Worm (Caenorhabditis elegans): ENCODE measurements around the gene C53D6.10.

Gene C53D6.10

DNA sequence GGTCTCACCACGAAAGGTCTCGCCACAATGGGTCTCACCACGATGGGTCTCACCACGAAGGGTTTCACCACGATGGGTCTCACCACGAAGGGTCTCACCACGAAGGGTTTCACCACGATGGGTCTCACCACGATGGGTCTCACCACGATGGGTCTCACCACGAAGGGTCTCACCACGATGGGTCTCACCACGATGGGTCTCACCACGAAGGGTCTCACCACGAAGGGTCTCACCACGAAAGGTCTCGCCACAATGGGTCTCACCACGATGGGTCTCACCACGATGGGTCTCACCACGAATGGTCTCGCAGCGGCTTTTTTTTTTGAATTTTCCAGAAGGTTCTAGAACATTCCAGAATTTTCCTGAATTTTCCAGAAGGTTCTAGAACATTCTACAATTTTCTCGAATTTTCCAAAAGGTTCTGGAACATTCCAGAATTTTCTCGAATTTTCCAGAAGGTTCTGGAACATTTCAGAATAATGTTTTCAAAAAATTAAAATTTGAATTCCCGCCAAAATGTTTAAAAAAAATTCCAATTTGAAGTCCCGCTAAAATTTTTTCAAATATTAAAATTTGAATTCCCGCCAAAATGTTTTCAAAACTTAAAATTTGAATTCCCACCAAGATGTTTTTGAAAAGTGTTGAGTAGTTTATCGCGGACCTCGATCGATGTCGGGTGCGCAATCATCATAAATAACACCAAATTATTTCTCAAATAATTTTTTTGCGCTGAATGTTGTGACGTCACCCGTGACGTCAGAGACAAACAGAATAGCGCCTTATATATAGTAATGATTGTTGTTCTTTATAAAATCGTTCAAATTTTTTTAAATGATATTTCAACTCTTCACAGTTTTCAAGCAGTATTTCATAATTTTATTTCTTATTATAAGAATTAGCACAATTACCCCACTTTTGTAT lies 33.3 kb upstream of the C53D6.10 start:
- 0 out of 2 replicates have a peak, but pooled peaks have one; percentile 8 for TF ChIP-seq pes-1 (GFP tag; IDR thresholded peaks at IDR 0.05)

DNA sequence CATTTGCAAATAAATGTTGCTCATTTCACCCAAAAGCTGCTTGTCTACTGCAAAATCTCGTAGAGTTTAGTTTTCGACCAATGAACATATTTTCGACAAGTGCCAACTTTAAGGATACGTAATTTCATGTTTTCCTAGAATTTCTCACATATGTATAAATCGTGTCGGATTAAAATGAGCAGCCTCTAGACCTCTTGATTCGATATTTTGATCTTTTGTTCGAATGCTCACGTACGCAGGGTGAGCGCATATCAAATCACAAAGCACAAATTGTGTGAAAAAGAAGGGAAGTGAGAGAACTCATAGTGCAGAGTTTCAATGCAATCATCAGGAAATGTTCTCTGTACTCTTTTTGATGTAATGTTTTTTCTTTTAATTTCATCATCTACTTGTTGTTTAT lies 29.3 kb upstream of the C53D6.10 start:
- TF ChIP-seq ets-7 (tag; optimal IDR thresholded peaks at IDR 0.05) (no peak), ceh-36 (tag; optimal IDR thresholded peaks at IDR 0.05) (no peak), B0310.2 (tag; optimal IDR thresholded peaks at IDR 0.05) (no peak), hmbx-1 (tag; optimal IDR thresholded peaks at IDR 0.05) (no peak), tbx-37 (GFP tag; conservative IDR thresholded peaks at IDR 0.05) (no peak), hnd-1 (tag; optimal IDR thresholded peaks at IDR 0.05) (no peak), aly-1 (tag; optimal IDR thresholded peaks at IDR 0.05) (no peak), tbx-11 (GFP tag; IDR thresholded peaks at IDR 0.05) (no peak), ama-1 (optimal IDR thresholded peaks at IDR 0.05) (no peak), pes-1 (GFP tag; IDR thresholded peaks at IDR 0.05) (no peak), tra-4 (tag; optimal IDR thresholded peaks at IDR 0.05) (no peak), F13C5.2 (tag; optimal IDR thresholded peaks at IDR 0.05) (no peak), hmg-4 (GFP tag; optimal IDR thresholded peaks at IDR 0.05) (no peak), sea-1 (GFP tag; conservative IDR thresholded peaks at IDR 0.05) (no peak), flt-1 (GFP tag; IDR thresholded peaks at IDR 0.05) (no peak), scrt-1 (GFP tag; IDR thresholded peaks at IDR 0.05) (no peak), ceh-13 (GFP tag; optimal IDR thresholded peaks at IDR 0.05) (no peak)

- TF ChIP-seq ceh-13 (GFP tag; optimal IDR thresholded peaks at IDR 0.05) = no peak
Observed at ce11 chrIV:9053403-9053802, 19.2 kb upstream of the C53D6.10 start.

ce11 chrIV:9051510-9052175 lies 17.4 kb upstream of the C53D6.10 start:
- TF ChIP-seq flt-1 (GFP tag; IDR thresholded peaks at IDR 0.05) = no peak

- TF ChIP-seq flt-1 (GFP tag; IDR thresholded peaks at IDR 0.05) (no peak), ama-1 (optimal IDR thresholded peaks at IDR 0.05) (no peak), scrt-1 (GFP tag; IDR thresholded peaks at IDR 0.05) (no peak), pes-1 (GFP tag; IDR thresholded peaks at IDR 0.05) (no peak), hmg-4 (GFP tag; optimal IDR thresholded peaks at IDR 0.05) (no peak), hmbx-1 (tag; optimal IDR thresholded peaks at IDR 0.05) (no peak), tbx-37 (GFP tag; conservative IDR thresholded peaks at IDR 0.05) (no peak), B0310.2 (tag; optimal IDR thresholded peaks at IDR 0.05) (no peak), hnd-1 (tag; optimal IDR thresholded peaks at IDR 0.05) (no peak), F13C5.2 (tag; optimal IDR thresholded peaks at IDR 0.05) (no peak), tra-4 (tag; optimal IDR thresholded peaks at IDR 0.05) (no peak), sea-1 (GFP tag; conservative IDR thresholded peaks at IDR 0.05) (no peak), ets-7 (tag; optimal IDR thresholded peaks at IDR 0.05) (no peak), ceh-36 (tag; optimal IDR thresholded peaks at IDR 0.05) (no peak), aly-1 (tag; optimal IDR thresholded peaks at IDR 0.05) (no peak)
Observed at ce11 chrIV:9051036-9051435, 16.8 kb upstream of the C53D6.10 start.

DNA sequence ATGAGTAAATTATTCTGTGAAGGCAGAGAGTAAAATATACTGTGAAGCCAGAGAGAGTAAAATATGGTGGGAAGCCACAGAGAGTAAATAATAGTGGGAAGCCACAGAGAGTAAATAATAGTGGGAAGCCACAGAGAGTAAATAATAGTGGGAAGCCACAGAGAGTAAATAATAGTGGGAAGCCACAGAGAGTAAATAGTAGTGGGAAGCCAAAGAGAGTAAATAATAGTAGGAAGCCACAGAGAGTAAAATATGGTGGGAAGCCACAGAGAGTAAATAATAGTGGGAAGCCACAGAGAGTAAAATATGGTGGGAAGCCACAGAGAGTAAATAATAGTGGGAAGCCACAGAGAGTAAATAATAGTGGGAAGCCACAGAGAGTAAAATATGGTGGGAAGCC lies 13.9 kb upstream of the C53D6.10 start:
- TF ChIP-seq hmbx-1 (tag; optimal IDR thresholded peaks at IDR 0.05) (peak; percentile 5), ets-7 (tag; optimal IDR thresholded peaks at IDR 0.05) (peak; percentile 45)

DNA sequence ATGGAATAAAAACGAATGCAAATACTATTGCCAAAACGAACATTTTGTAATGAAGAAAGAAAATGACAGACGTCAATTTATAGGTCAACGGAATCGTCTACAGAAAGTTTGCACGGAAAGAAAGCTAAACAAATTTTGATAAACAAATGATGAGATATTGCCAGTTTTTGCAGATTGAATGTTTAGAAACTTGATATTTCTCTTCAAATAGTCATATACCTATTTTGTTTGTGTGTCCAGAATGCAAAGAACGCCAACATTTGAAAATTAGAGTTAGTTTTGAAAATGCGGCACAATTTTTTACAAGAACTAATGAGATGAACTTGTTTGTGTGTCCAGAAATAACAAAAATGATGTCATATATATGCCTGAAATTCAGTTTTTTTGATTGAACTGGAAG lies 11.0 kb upstream of the C53D6.10 start, which contains the start of gene Y73F4A.1:
TSS of gene Y73F4A.1 (minus strand) at position 101 of the 400 bp plus-strand sequence.
- TF ChIP-seq tra-4 (tag; optimal IDR thresholded peaks at IDR 0.05) (no peak), scrt-1 (GFP tag; IDR thresholded peaks at IDR 0.05) (no peak), ceh-13 (GFP tag; optimal IDR thresholded peaks at IDR 0.05) (no peak), aly-1 (tag; optimal IDR thresholded peaks at IDR 0.05) (no peak), F13C5.2 (tag; optimal IDR thresholded peaks at IDR 0.05) (no peak), ama-1 (optimal IDR thresholded peaks at IDR 0.05) (no peak), hnd-1 (tag; optimal IDR thresholded peaks at IDR 0.05) (no peak), flt-1 (GFP tag; IDR thresholded peaks at IDR 0.05) (no peak), pes-1 (GFP tag; IDR thresholded peaks at IDR 0.05) (no peak), ets-7 (tag; optimal IDR thresholded peaks at IDR 0.05) (no peak), hmg-4 (GFP tag; optimal IDR thresholded peaks at IDR 0.05) (no peak), B0310.2 (tag; optimal IDR thresholded peaks at IDR 0.05) (no peak), ceh-36 (tag; optimal IDR thresholded peaks at IDR 0.05) (no peak), hmbx-1 (tag; optimal IDR thresholded peaks at IDR 0.05) (no peak), tbx-11 (GFP tag; IDR thresholded peaks at IDR 0.05) (no peak)

ce11 chrIV:9043224-9043623 lies 9.0 kb upstream of the C53D6.10 start, which contains the start of gene Y73F4A.2:
Gene Y73F4A.2 (minus strand): TSS chrIV:9043347.
- TF ChIP-seq F13C5.2 (tag; optimal IDR thresholded peaks at IDR 0.05) = no peak
- no peak for TF ChIP-seq sea-1 (GFP tag; conservative IDR thresholded peaks at IDR 0.05)
- no peak for TF ChIP-seq pes-1 (GFP tag; IDR thresholded peaks at IDR 0.05)
- no peak for TF ChIP-seq tra-4 (tag; optimal IDR thresholded peaks at IDR 0.05)
- no peak for TF ChIP-seq hnd-1 (tag; optimal IDR thresholded peaks at IDR 0.05)
- no peak for TF ChIP-seq tbx-37 (GFP tag; conservative IDR thresholded peaks at IDR 0.05)
- TF ChIP-seq ceh-36 (tag; optimal IDR thresholded peaks at IDR 0.05) = no peak
